Worm (Caenorhabditis elegans): Measurements from ENCODE around the gene rfs-1.

ce11 chrIII:8250007-8250683, 23.9 kb downstream of the rfs-1 start, which contains the start of gene knl-1:
- no peak for TF ChIP-seq skn-1 (tag; optimal IDR thresholded peaks at IDR 0.05)
- TF ChIP-seq mdl-1 (tag; optimal IDR thresholded peaks at IDR 0.05), result no peak
- TF ChIP-seq nhr-25 (tag; optimal IDR thresholded peaks at IDR 0.05), result no peak
